Fruit fly (Drosophila melanogaster): Measurements from ENCODE around the gene ssp6.

The ssp6 gene

dm6 chr3L:6071454-6072189 lies 4.9 kb upstream of the ssp6 start, which contains the start of gene CG6602 (continued):
- TF ChIP-seq bab2 (GFP tag; optimal IDR thresholded peaks at IDR 0.05), result no peak
- peak; percentile 69 for TF ChIP-seq cas (GFP tag; IDR thresholded peaks at IDR 0.05)
- TF ChIP-seq CG5245 (GFP tag; optimal IDR thresholded peaks at IDR 0.05), result peak; percentile 43
- TF ChIP-seq HLH3B (GFP tag; IDR thresholded peaks at IDR 0.05), result peak; percentile 79
- no peak for TF ChIP-seq Dref (GFP tag; IDR thresholded peaks at IDR 0.05)
- peak; percentile 28 for TF ChIP-seq CG1529 (GFP tag; optimal IDR thresholded peaks at IDR 0.05)
- TF ChIP-seq CG14667 (GFP tag; IDR thresholded peaks at IDR 0.05), result peak; percentile 64
- TF ChIP-seq CG17359 (tag; optimal IDR thresholded peaks at IDR 0.05), result peak; percentile 76
- TF ChIP-seq CG2202 (tag; optimal IDR thresholded peaks at IDR 0.05), result peak; percentile 23
- peak; percentile 91 for TF ChIP-seq CG7987 (GFP tag; optimal IDR thresholded peaks at IDR 0.05)
- TF ChIP-seq CG13424 (tag; optimal IDR thresholded peaks at IDR 0.05), result peak; percentile 16
- TF ChIP-seq pan (optimal IDR thresholded peaks at IDR 0.05), result no peak
- peak in 1 of 2 experiments; percentile 88 for TF ChIP-seq pan (GFP tag; optimal IDR thresholded peaks at IDR 0.05 in 1 of 2, IDR thresholded peaks at IDR 0.05 in 1 of 2)
- TF ChIP-seq CG9727 (GFP tag; optimal IDR thresholded peaks at IDR 0.05), result peak; percentile 54
- TF ChIP-seq CG30403 (GFP tag; optimal IDR thresholded peaks at IDR 0.05), result peak; percentile 26
- TF ChIP-seq CG10267 (tag; optimal IDR thresholded peaks at IDR 0.05), result peak; percentile 55
- TF ChIP-seq vnd (GFP tag; IDR thresholded peaks at IDR 0.05; ENCODE audit: partially characterized antibody), result no peak
- TF ChIP-seq grn (GFP tag; optimal IDR thresholded peaks at IDR 0.05), result peak; percentile 37
- TF ChIP-seq zf30C (GFP tag; optimal IDR thresholded peaks at IDR 0.05), result no peak
- TF ChIP-seq CG18619 (GFP tag; optimal IDR thresholded peaks at IDR 0.05), result peak; percentile 73
- no peak for TF ChIP-seq Dip2 (GFP tag; IDR thresholded peaks at IDR 0.05)
- TF ChIP-seq trem (tag; optimal IDR thresholded peaks at IDR 0.05), result peak; percentile 34
- peak; percentile 35 for TF ChIP-seq CG6854 (GFP tag; optimal IDR thresholded peaks at IDR 0.05)
- TF ChIP-seq pzg (GFP tag; optimal IDR thresholded peaks at IDR 0.05), result peak; percentile 10
- TF ChIP-seq gem (tag; optimal IDR thresholded peaks at IDR 0.05), result peak; percentile 49
- TF ChIP-seq Myb (GFP tag; optimal IDR thresholded peaks at IDR 0.05), result peak; percentile 8
- TF ChIP-seq wor (GFP tag; IDR thresholded peaks at IDR 0.05), result no peak
- TF ChIP-seq pho (GFP tag; optimal IDR thresholded peaks at IDR 0.05), result no peak
- TF ChIP-seq Neu2 (GFP tag; optimal IDR thresholded peaks at IDR 0.05; ENCODE audit: borderline replicate concordance), result no peak
- TF ChIP-seq CG1602 (GFP tag; optimal IDR thresholded peaks at IDR 0.05), result peak; percentile 38
- peak; percentile 59 for TF ChIP-seq CG17912 (GFP tag; optimal IDR thresholded peaks at IDR 0.05)
- no peak for TF ChIP-seq HmgD (GFP tag; optimal IDR thresholded peaks at IDR 0.05)
- TF ChIP-seq CG17829 (tag; optimal IDR thresholded peaks at IDR 0.05), result peak; percentile 39
- TF ChIP-seq dati (GFP tag; IDR thresholded peaks at IDR 0.05), result peak; percentile 71
- no peak for TF ChIP-seq CG17568 (GFP tag; optimal IDR thresholded peaks at IDR 0.05)
- TF ChIP-seq Deaf1 (tag; optimal IDR thresholded peaks at IDR 0.05), result no peak
- TF ChIP-seq CG10654 (GFP tag; optimal IDR thresholded peaks at IDR 0.05), result peak; percentile 83
- TF ChIP-seq CG10979 (tag; optimal IDR thresholded peaks at IDR 0.05), result peak; percentile 60
- TF ChIP-seq dmrt99B (tag; optimal IDR thresholded peaks at IDR 0.05), result peak; percentile 61
- TF ChIP-seq CG6683 (GFP tag; optimal IDR thresholded peaks at IDR 0.05), result peak; percentile 72
- no peak; the same call in 2 of the 3 replicates for TF ChIP-seq jigr1 (GFP tag; IDR thresholded peaks at IDR 0.05)
- peak; percentile 66 for TF ChIP-seq CG14050 (GFP tag; IDR thresholded peaks at IDR 0.05)
- TF ChIP-seq CG13287 (GFP tag; IDR thresholded peaks at IDR 0.05; ENCODE audit: partially characterized antibody), result no peak
- TF ChIP-seq CoRest (tag; optimal IDR thresholded peaks at IDR 0.05), result peak; percentile 53
- peak; percentile 90 for TF ChIP-seq CG7271 (tag; optimal IDR thresholded peaks at IDR 0.05)
- peak; percentile 38 for TF ChIP-seq CG3995 (GFP tag; optimal IDR thresholded peaks at IDR 0.05)
- TF ChIP-seq onecut (GFP tag; IDR thresholded peaks at IDR 0.05), result peak; percentile 66
- peak; percentile 45 for TF ChIP-seq odd (GFP tag; optimal IDR thresholded peaks at IDR 0.05)
- TF ChIP-seq cwo (GFP tag; optimal IDR thresholded peaks at IDR 0.05), result no peak

All from whole organism, embryonic.